Worm (Caenorhabditis elegans) whole organism, late embryonic: ENCODE data around the gene tbx-8.
A peak's percentile ranks its signal among the peaks of the same experiment; 100 is the strongest.

ENCODE experiments used
- C08G9.2 ChIP-seq: sonication (generic microtip); optimal IDR thresholded peaks from 2 replicates; lab custom pipeline; 2016; ENCODE audit warnings: mild to moderate bottlenecking, missing genetic modification characterization, moderate library complexity, missing compliant biosample characterization
- K02D7.2 ChIP-seq: sonication (generic microtip); optimal IDR thresholded peaks from 2 replicates; lab custom pipeline; 2017; ENCODE audit warnings: mild to moderate bottlenecking, missing genetic modification characterization, missing compliant biosample characterization
- ahr-1 ChIP-seq: sonication (generic microtip); optimal IDR thresholded peaks from 2 replicates; lab custom pipeline; 2016; ENCODE audit warnings: missing genetic modification characterization, missing compliant biosample characterization
- ama-1 ChIP-seq: fragments of 150-350 bp; optimal IDR thresholded peaks from 2 replicates; lab custom pipeline; 2014
- ceh-18 ChIP-seq: sonication (generic microtip); optimal IDR thresholded peaks from 2 replicates; lab custom pipeline; 2016; ENCODE audit warnings: missing genetic modification characterization, missing compliant biosample characterization
- ceh-2 ChIP-seq: sonication (generic microtip); optimal IDR thresholded peaks from 2 replicates; lab custom pipeline; 2016; ENCODE audit warnings: missing genotype, missing genetic modification characterization, missing compliant biosample characterization
- ceh-22 ChIP-seq: sonication (generic microtip); optimal IDR thresholded peaks from 2 replicates; lab custom pipeline; 2017; ENCODE audit warnings: missing biosample characterization, missing genetic modification characterization
- ceh-34 ChIP-seq: sonication (generic microtip); optimal IDR thresholded peaks from 2 replicates; lab custom pipeline; 2016; ENCODE audit warnings: mild to moderate bottlenecking, missing genetic modification characterization, missing compliant biosample characterization
- ceh-48 ChIP-seq: sonication (generic microtip); optimal IDR thresholded peaks from 2 replicates; lab custom pipeline; 2016; ENCODE audit warnings: missing genetic modification characterization, inconsistent platforms, missing compliant biosample characterization
- ceh-9 ChIP-seq: sonication (generic microtip); optimal IDR thresholded peaks from 2 replicates; lab custom pipeline; 2016; ENCODE audit warnings: mild to moderate bottlenecking, missing genetic modification characterization, inconsistent platforms, missing compliant biosample characterization
- dmd-4 ChIP-seq: sonication (generic microtip); optimal IDR thresholded peaks from 2 replicates; lab custom pipeline; 2016; ENCODE audit warnings: borderline replicate concordance, missing genetic modification characterization, missing compliant biosample characterization
- dve-1 ChIP-seq: sonication (generic microtip); optimal IDR thresholded peaks from 2 replicates; lab custom pipeline; 2017; ENCODE audit warnings: antibody characterized with exemption, mild to moderate bottlenecking, missing genetic modification characterization, missing compliant biosample characterization
- elt-2 ChIP-seq: sonication (generic microtip); optimal IDR thresholded peaks from 2 replicates; lab custom pipeline; 2016; ENCODE audit warnings: missing genetic modification reagents, missing genetic modification characterization, missing compliant biosample characterization
- elt-4 ChIP-seq: sonication (generic microtip); optimal IDR thresholded peaks from 2 replicates; lab custom pipeline; 2016; ENCODE audit warnings: missing genetic modification characterization, missing compliant biosample characterization
- fkh-10 ChIP-seq: fragments of 150-350 bp; optimal IDR thresholded peaks from 2 replicates; lab custom pipeline; 2014; ENCODE audit warnings: missing biosample characterization, missing genetic modification reagents, missing genetic modification characterization
- gmeb-2 ChIP-seq: sonication (generic microtip); optimal IDR thresholded peaks from 2 replicates; lab custom pipeline; 2016; ENCODE audit warnings: missing genetic modification characterization, inconsistent platforms, missing compliant biosample characterization
- hlh-13 ChIP-seq: fragments of 200-800 bp; sonication (Bioruptor generic); optimal IDR thresholded peaks from 2 replicates; lab custom pipeline; 2018; ENCODE audit warnings: mild to moderate bottlenecking, missing genetic modification characterization, missing compliant biosample characterization
- hlh-15 ChIP-seq: sonication (generic microtip); optimal IDR thresholded peaks from 2 replicates; lab custom pipeline; 2016; ENCODE audit warnings: missing genetic modification characterization, missing compliant biosample characterization
- lim-6 ChIP-seq: sonication (generic microtip); optimal IDR thresholded peaks from 2 replicates; lab custom pipeline; 2016; ENCODE audit warnings: missing genetic modification characterization, missing compliant biosample characterization
- madf-2 ChIP-seq: sonication (generic microtip); optimal IDR thresholded peaks from 2 replicates; lab custom pipeline; 2017; ENCODE audit warnings: missing genetic modification characterization, missing compliant biosample characterization
- mec-3 ChIP-seq: sonication (generic microtip); optimal IDR thresholded peaks from 2 replicates; lab custom pipeline; 2016; ENCODE audit warnings: borderline replicate concordance, missing genetic modification characterization, missing compliant biosample characterization
- nhr-11 ChIP-seq: fragments of 150-350 bp; optimal IDR thresholded peaks from 2 replicates; lab custom pipeline; 2014; ENCODE audit warnings: missing biosample characterization, missing genetic modification characterization
- pag-3 ChIP-seq: sonication (generic microtip); optimal IDR thresholded peaks from 2 replicates; lab custom pipeline; 2016; ENCODE audit warnings: missing compliant biosample characterization, missing genetic modification characterization, borderline replicate concordance
- pha-2 ChIP-seq: sonication (generic microtip); optimal IDR thresholded peaks from 2 replicates; lab custom pipeline; 2017; ENCODE audit warnings: mild to moderate bottlenecking, missing genetic modification characterization, missing compliant biosample characterization
- ref-2 ChIP-seq: sonication (generic microtip); optimal IDR thresholded peaks from 2 replicates; lab custom pipeline; 2016; ENCODE audit warnings: missing genetic modification characterization, missing compliant biosample characterization
- sox-4 ChIP-seq: sonication (generic microtip); optimal IDR thresholded peaks from 2 replicates; lab custom pipeline; 2017; ENCODE audit warnings: mild to moderate bottlenecking, missing genetic modification characterization, inconsistent platforms, missing compliant biosample characterization
- syd-9 ChIP-seq: sonication (generic microtip); optimal IDR thresholded peaks from 2 replicates; lab custom pipeline; 2016; ENCODE audit warnings: mild to moderate bottlenecking, missing genetic modification characterization, moderate library complexity, missing compliant biosample characterization
- tbx-7 ChIP-seq: sonication (generic microtip); optimal IDR thresholded peaks from 2 replicates; lab custom pipeline; 2016; ENCODE audit warnings: missing genotype, missing genetic modification characterization, missing compliant biosample characterization
- ttx-3 ChIP-seq: sonication (generic microtip); optimal IDR thresholded peaks from 2 replicates; lab custom pipeline; 2016; ENCODE audit warnings: missing genetic modification reagents, missing genetic modification characterization, missing compliant biosample characterization
- unc-3 ChIP-seq, 2 experiments: fragments of 200-800 bp in 1 of 2; sonication (Bioruptor generic) in 1 of 2; sonication (generic microtip) in 1 of 2; conservative IDR thresholded peaks in 1 of 2; optimal IDR thresholded peaks in 1 of 2; 2 replicates each; pipeline versions ENCODE4 v1.3.6 to Lab custom; 2016 to 2022; ENCODE audit warnings: missing compliant biosample characterization in 2 of 2, missing genetic modification characterization in 2 of 2, missing genetic modification reagents in 1 of 2
- unc-42 ChIP-seq: sonication (generic microtip); optimal IDR thresholded peaks from 2 replicates; lab custom pipeline; 2016; ENCODE audit warnings: missing genotype, missing genetic modification characterization, missing compliant biosample characterization
- ztf-16 ChIP-seq: sonication (generic microtip); optimal IDR thresholded peaks from 2 replicates; lab custom pipeline; 2017; ENCODE audit warnings: missing genetic modification characterization, missing compliant biosample characterization

tbx-8 gene

ce11 chrIII:10347049-10347448 is at the start of gene tbx-8:
tbx-8 (plus strand) TSS chrIII:10347349.
- TF ChIP-seq ceh-48 (tag; lab: Kevin White, UChicago) = no peak
- no peak for TF ChIP-seq tbx-7 (tag; lab: Kevin White, UChicago)
- no peak for TF ChIP-seq dve-1
- TF ChIP-seq syd-9 = no peak

- TF ChIP-seq ref-2 (tag; lab: Kevin White, UChicago) (no peak), gmeb-2 (no peak), fkh-10 (GFP tag; lab: Kevin White, UChicago) (no peak), lim-6 (tag; lab: Kevin White, UChicago) (no peak), K02D7.2 (tag; lab: Kevin White, UChicago) (no peak), ahr-1 (tag; lab: Kevin White, UChicago) (no peak), hlh-13 (GFP tag; lab: Kevin White, UChicago) (no peak), hlh-15 (tag; lab: Kevin White, UChicago) (no peak), pha-2 (tag; lab: Kevin White, UChicago) (no peak)
These were observed 47.1 kb upstream of the tbx-8 start, which contains the start of gene vglu-3 for ce11 chrIII:10300078-10300477. vglu-3 (plus strand) TSS chrIII:10300378.

ce11 chrIII:10305295-10305694 is 41.9 kb upstream of the tbx-8 start:
- TF ChIP-seq ceh-48 (tag; lab: Kevin White, UChicago) (no peak), ceh-22 (no peak), ceh-34 (tag; lab: Kevin White, UChicago) (no peak)

ce11 chrIII:10306049-10306448 is 41.1 kb upstream of the tbx-8 start, which contains the start of gene T07A5.1:
T07A5.1 (minus strand) TSS chrIII:10306197.
- TF ChIP-seq dve-1 (no peak), elt-2 (tag; lab: Kevin White, UChicago) (no peak), dmd-4 (tag; lab: Kevin White, UChicago) (no peak), ceh-18 (tag; lab: Kevin White, UChicago) (no peak), C08G9.2 (no peak), hlh-15 (tag; lab: Kevin White, UChicago) (no peak), sox-4 (no peak), mec-3 (tag; lab: Kevin White, UChicago) (no peak), ztf-16 (no peak), ceh-48 (tag; lab: Kevin White, UChicago) (no peak), nhr-11 (tag; lab: Kevin White, UChicago) (no peak)

ce11 chrIII:10311016-10311415 is 36.1 kb upstream of the tbx-8 start, which contains the start of gene T07A5.7:
T07A5.7 (minus strand) TSS chrIII:10311116.
- TF ChIP-seq unc-42 (tag; lab: Kevin White, UChicago) (no peak), unc-3 (GFP tag; conservative IDR thresholded peaks at IDR 0.05; lab: Robert Waterston, UW) (no peak), unc-3 (tag; optimal IDR thresholded peaks at IDR 0.05; lab: Kevin White, UChicago) (no peak), pag-3 (tag; lab: Kevin White, UChicago) (no peak), ama-1 (lab: Kevin White, UChicago) (no peak), madf-2 (tag; lab: Kevin White, UChicago) (no peak), ttx-3 (tag; lab: Kevin White, UChicago) (no peak), ceh-9 (no peak), ceh-22 (no peak), fkh-10 (GFP tag; lab: Kevin White, UChicago) (no peak), K02D7.2 (tag; lab: Kevin White, UChicago) (no peak), syd-9 (no peak)

- TF ChIP-seq elt-4 (tag; lab: Kevin White, UChicago) (no peak), elt-2 (tag; lab: Kevin White, UChicago) (peak; percentile 39), ceh-2 (tag; lab: Kevin White, UChicago) (no peak)
These were observed 32.9 kb upstream of the tbx-8 start for ce11 chrIII:10314234-10314633.
